Worm (Caenorhabditis elegans) whole organism, midembryonic: ENCODE measurements around the gene syd-2.

Experiments used
- T22C8.4 ChIP-seq: fragments of 200-800 bp; sonication (Bioruptor generic); IDR thresholded peaks from 2 replicates; pipeline ENCODE4 v1.3.6; 2022; ENCODE audit warnings: missing genetic modification characterization, missing compliant biosample characterization
- cog-1 ChIP-seq: sonication (generic microtip); optimal IDR thresholded peaks from 2 replicates; lab custom pipeline; 2016; ENCODE audit warnings: missing genetic modification characterization, missing compliant biosample characterization

DNA sequence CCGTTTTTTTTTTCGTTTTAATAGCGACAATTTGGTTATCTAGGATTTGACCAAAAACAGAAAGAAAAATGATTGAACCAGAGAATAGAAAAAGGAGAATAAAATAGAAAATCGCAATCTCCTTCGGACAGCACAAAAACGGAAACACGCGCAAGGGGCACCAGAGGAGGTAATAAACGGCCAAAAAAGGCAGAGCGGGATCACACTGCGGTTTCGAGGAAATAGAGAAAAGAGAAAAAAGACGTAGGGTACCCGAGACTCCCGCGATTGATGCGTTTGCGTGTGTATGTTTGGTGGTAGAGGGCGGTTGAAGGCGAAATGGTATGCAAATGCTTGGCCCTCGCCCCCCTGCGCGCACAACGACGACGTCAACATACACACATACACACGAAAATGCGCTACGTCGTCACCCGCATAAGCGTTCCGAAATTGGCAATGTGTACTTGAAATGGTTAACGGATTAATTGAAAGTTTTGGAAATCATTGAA, 41.4 kb upstream of the syd-2 start:
- TF ChIP-seq cog-1 (tag; lab: Kevin White, UChicago) = no peak
- TF ChIP-seq T22C8.4 = no peak
